Fruit fly (Drosophila melanogaster) S2 (cell line): ENCODE data around the gene CG17028.

Experiments
- CG8478 ChIP-seq: fragments of >200 bp; optimal IDR thresholded peaks from 2 replicates; lab custom pipeline; 2018
- CTCF ChIP-seq, 2 experiments: fragments of >200 bp; optimal IDR thresholded peaks; 2 replicates each; lab custom pipeline; 2018

DNA sequence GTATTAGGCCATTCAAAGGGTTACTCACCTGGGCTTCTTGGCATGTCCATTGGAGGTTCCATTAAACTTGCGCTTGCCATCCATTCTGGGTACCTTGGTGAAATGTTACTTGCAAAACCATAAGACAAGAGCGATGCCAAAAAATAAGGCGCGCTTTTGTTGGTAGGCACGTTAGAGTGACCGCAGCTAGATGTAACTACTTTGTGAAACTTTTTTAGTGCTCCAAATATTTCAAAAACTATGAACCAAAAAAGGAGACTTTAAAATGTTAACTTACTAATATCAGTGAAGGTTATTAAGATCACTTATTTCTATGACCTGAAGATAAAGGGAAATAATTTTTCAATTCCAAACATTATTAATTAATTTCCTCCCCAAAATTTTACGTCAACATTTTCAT is 9.3 kb downstream of the CG17028 start, which contains the start of gene PolD1:
- no peak for TF ChIP-seq CTCF (optimal IDR thresholded peaks at IDR 0.05; lab: Kevin White, UChicago)
- TF ChIP-seq CG8478 (lab: Kevin White, UChicago), result no peak
